Worm (Caenorhabditis elegans) whole organism, young adult: ENCODE results near the gene tsn-1.

Experiments used
- B0261.1 ChIP-seq: sonication (generic microtip); optimal IDR thresholded peaks from 2 replicates; lab custom pipeline; 2016; ENCODE audit warnings: mild to moderate bottlenecking, missing genetic modification characterization, moderate library complexity, missing compliant biosample characterization
- C06A6.2 ChIP-seq: fragments of 200-800 bp; sonication (Bioruptor generic); conservative IDR thresholded peaks from 2 replicates; pipeline ENCODE4 v1.3.6; 2022; ENCODE audit warnings: missing genetic modification characterization, missing compliant biosample characterization
- F10E7.11 ChIP-seq: sonication (generic microtip); optimal IDR thresholded peaks from 2 replicates; lab custom pipeline; 2017; ENCODE audit warnings: mild to moderate bottlenecking, missing genetic modification characterization, moderate library complexity, missing compliant biosample characterization
- F52B5.7 ChIP-seq: sonication (generic microtip); optimal IDR thresholded peaks from 2 replicates; lab custom pipeline; 2016; ENCODE audit warnings: mild to moderate bottlenecking, missing genetic modification characterization, missing compliant biosample characterization
- K11D2.4 ChIP-seq: fragments of 200-800 bp; sonication (Bioruptor generic); IDR thresholded peaks from 2 replicates; pipeline ENCODE4 v1.3.6; 2022; ENCODE audit warnings: missing genetic modification reagents, missing genetic modification characterization, missing compliant biosample characterization
- Y56A3A.18 ChIP-seq: fragments of 200-800 bp; sonication (Bioruptor generic); IDR thresholded peaks from 2 replicates; pipeline ENCODE4 v1.3.6; 2022; ENCODE audit warnings: missing genetic modification reagents, missing genetic modification characterization, missing compliant biosample characterization
- Y67H2A.10 ChIP-seq: fragments of 200-800 bp; sonication (Bioruptor generic); conservative IDR thresholded peaks from 2 replicates; pipeline ENCODE4 v1.3.6; 2022; ENCODE audit warnings: missing genetic modification reagents, missing genetic modification characterization, missing compliant biosample characterization
- Y79H2A.3 ChIP-seq: fragments of 200-800 bp; sonication (Bioruptor generic); conservative IDR thresholded peaks from 2 replicates; pipeline ENCODE4 v1.3.6; 2022; ENCODE audit warnings: missing genetic modification reagents, missing genetic modification characterization, missing compliant biosample characterization
- Y95B8A.8 ChIP-seq: fragments of 200-800 bp; sonication (Bioruptor generic); IDR thresholded peaks from 2 replicates; pipeline ENCODE4 v1.3.6; 2022; ENCODE audit warnings: missing genetic modification reagents, missing genetic modification characterization, missing compliant biosample characterization
- ZK185.1 ChIP-seq: sonication (generic microtip); optimal IDR thresholded peaks from 2 replicates; lab custom pipeline; 2016; ENCODE audit warnings: mild to moderate bottlenecking, missing genetic modification characterization, missing compliant biosample characterization; ENCODE audit not compliant: poor library complexity, severe bottlenecking
- ama-1 ChIP-seq, 3 experiments: fragments of 150-350 bp in 1 of 3; sonication (generic microtip) in 2 of 3; optimal IDR thresholded peaks; 2 replicates each; lab custom pipeline; 2014 to 2018; ENCODE audit warnings: missing biosample characterization in 2 of 3, missing genetic modification characterization in 2 of 3, missing genetic modification reagents in 2 of 3
- aptf-2 ChIP-seq: fragments of 200-800 bp; sonication (Bioruptor generic); conservative IDR thresholded peaks from 2 replicates; pipeline ENCODE4 v1.3.6; 2022; ENCODE audit warnings: missing genetic modification reagents, missing genetic modification characterization, missing compliant biosample characterization
- atf-7 ChIP-seq: sonication (generic microtip); optimal IDR thresholded peaks from 2 replicates; lab custom pipeline; 2017; ENCODE audit warnings: mild to moderate bottlenecking, missing genetic modification characterization, missing compliant biosample characterization
- attf-3 ChIP-seq: fragments of 200-800 bp; sonication (Bioruptor generic); conservative IDR thresholded peaks from 2 replicates; pipeline ENCODE4 v1.3.6; 2022; ENCODE audit warnings: missing genetic modification reagents, missing genetic modification characterization, missing compliant biosample characterization
- attf-5 ChIP-seq: fragments of 200-800 bp; sonication (Bioruptor generic); optimal IDR thresholded peaks from 2 replicates; lab custom pipeline; 2018; ENCODE audit warnings: mild to moderate bottlenecking, missing genetic modification characterization, missing compliant biosample characterization
- bed-1 ChIP-seq: fragments of 200-800 bp; sonication (Bioruptor generic); IDR thresholded peaks from 2 replicates; pipeline ENCODE4 v1.3.6; 2022; ENCODE audit warnings: missing genetic modification reagents, missing genetic modification characterization, missing compliant biosample characterization
- bed-2 ChIP-seq: fragments of 200-800 bp; sonication (Bioruptor generic); IDR thresholded peaks from 2 replicates; pipeline ENCODE4 v1.3.6; 2022; ENCODE audit warnings: missing genetic modification reagents, missing genetic modification characterization, missing compliant biosample characterization
- ceh-79 ChIP-seq: sonication (generic microtip); optimal IDR thresholded peaks from 2 replicates; lab custom pipeline; 2017; ENCODE audit warnings: mild to moderate bottlenecking, missing genetic modification characterization, missing compliant biosample characterization
- chd-7 ChIP-seq: sonication (generic microtip); optimal IDR thresholded peaks from 2 replicates; lab custom pipeline; 2016; ENCODE audit warnings: mild to moderate bottlenecking, missing genetic modification characterization, moderate library complexity, missing compliant biosample characterization
- die-1 ChIP-seq: sonication (generic microtip); optimal IDR thresholded peaks from 2 replicates; lab custom pipeline; 2016; ENCODE audit warnings: missing genotype, mild to moderate bottlenecking, missing genetic modification characterization, missing compliant biosample characterization
- dox-1 ChIP-seq: fragments of 200-800 bp; sonication (Bioruptor generic); IDR thresholded peaks from 2 replicates; pipeline ENCODE4 v1.3.6; 2022; ENCODE audit warnings: missing genetic modification reagents, missing genetic modification characterization, missing compliant biosample characterization
- egl-44 ChIP-seq: fragments of 200-800 bp; sonication (Bioruptor generic); IDR thresholded peaks from 2 replicates; pipeline ENCODE4 v1.3.6; 2022; ENCODE audit warnings: missing genetic modification reagents, missing genetic modification characterization, missing compliant biosample characterization
- ets-4 ChIP-seq: fragments of 200-800 bp; sonication (Bioruptor generic); optimal IDR thresholded peaks from 2 replicates; lab custom pipeline; 2018; ENCODE audit warnings: mild to moderate bottlenecking, missing genetic modification characterization, missing compliant biosample characterization
- fkh-3 ChIP-seq: sonication (generic microtip); optimal IDR thresholded peaks from 2 replicates; lab custom pipeline; 2016; ENCODE audit warnings: mild to moderate bottlenecking, missing genetic modification characterization, missing compliant biosample characterization
- hsf-1 ChIP-seq: fragments of 200-800 bp; sonication (Bioruptor generic); IDR thresholded peaks from 2 replicates; pipeline ENCODE4 v1.3.6; 2022; ENCODE audit warnings: missing genetic modification reagents, missing genetic modification characterization, missing compliant biosample characterization
- let-526 ChIP-seq: fragments of 200-800 bp; sonication (Bioruptor generic); IDR thresholded peaks from 2 replicates; pipeline ENCODE4 v1.3.6; 2022; ENCODE audit warnings: missing genetic modification reagents, missing genetic modification characterization, missing compliant biosample characterization
- lir-1 ChIP-seq: fragments of 200-800 bp; sonication (Bioruptor generic); conservative IDR thresholded peaks from 2 replicates; pipeline ENCODE4 v1.3.6; 2022; ENCODE audit warnings: missing genetic modification reagents, missing genetic modification characterization, missing compliant biosample characterization
- lsy-27 ChIP-seq: sonication (generic microtip); optimal IDR thresholded peaks from 2 replicates; lab custom pipeline; 2017; ENCODE audit warnings: missing genetic modification characterization, mild to moderate bottlenecking, missing compliant biosample characterization, antibody characterized with exemption, missing genotype, borderline replicate concordance; ENCODE audit not compliant: insufficient read depth
- madf-3 ChIP-seq: fragments of 200-800 bp; sonication (Bioruptor generic); IDR thresholded peaks from 2 replicates; pipeline ENCODE4 v1.3.6; 2022; ENCODE audit warnings: missing genetic modification reagents, missing genetic modification characterization, missing compliant biosample characterization
- madf-8 ChIP-seq: fragments of 200-800 bp; sonication (Bioruptor generic); conservative IDR thresholded peaks from 2 replicates; pipeline ENCODE4 v1.3.6; 2022; ENCODE audit warnings: missing genetic modification reagents, missing genetic modification characterization, missing compliant biosample characterization
- mcd-1 ChIP-seq: fragments of 200-800 bp; sonication (Bioruptor generic); IDR thresholded peaks from 2 replicates; pipeline ENCODE4 v1.3.6; 2022; ENCODE audit warnings: missing genetic modification reagents, missing genetic modification characterization, missing compliant biosample characterization
- mes-4 ChIP-seq: sonication (generic microtip); optimal IDR thresholded peaks from 2 replicates; lab custom pipeline; 2016; ENCODE audit warnings: missing genotype, missing genetic modification characterization, missing compliant biosample characterization
- nhr-80 ChIP-seq: sonication (generic microtip); optimal IDR thresholded peaks from 2 replicates; lab custom pipeline; 2016; ENCODE audit warnings: missing genetic modification characterization, missing compliant biosample characterization
- pbrm-1 ChIP-seq: fragments of 200-800 bp; sonication (Bioruptor generic); IDR thresholded peaks from 2 replicates; pipeline ENCODE4 v1.3.6; 2022; ENCODE audit warnings: missing genetic modification reagents, missing genetic modification characterization, missing compliant biosample characterization
- snpc-4 ChIP-seq, 5 experiments: fragments of 150-350 bp in 1 of 5; sonication (generic microtip) in 4 of 5; optimal IDR thresholded peaks; 2 replicates each; lab custom pipeline; 2014 to 2018; ENCODE audit warnings: missing genetic modification characterization in 5 of 5, missing biosample characterization in 3 of 5, antibody characterized with exemption in 2 of 5, mild to moderate bottlenecking in 2 of 5, missing compliant biosample characterization in 2 of 5, missing genotype in 2 of 5, moderate library complexity in 2 of 5, missing genetic modification reagents in 1 of 5
- somi-1 ChIP-seq: fragments of 200-800 bp; sonication (Bioruptor generic); optimal IDR thresholded peaks from 2 replicates; lab custom pipeline; 2018; ENCODE audit warnings: mild to moderate bottlenecking, missing genetic modification characterization, missing compliant biosample characterization
- tbx-9 ChIP-seq: sonication (generic microtip); optimal IDR thresholded peaks from 2 replicates; lab custom pipeline; 2016; ENCODE audit warnings: borderline replicate concordance, missing genetic modification characterization, inconsistent platforms, missing compliant biosample characterization
- unc-62 ChIP-seq: fragments of 150-350 bp; optimal IDR thresholded peaks from 2 replicates; lab custom pipeline; 2014; ENCODE audit warnings: missing biosample characterization, missing genetic modification reagents, missing genetic modification characterization
- xnd-1 ChIP-seq: sonication (generic microtip); optimal IDR thresholded peaks from 2 replicates; lab custom pipeline; 2016; ENCODE audit warnings: missing genotype, missing genetic modification reagents, missing genetic modification characterization, missing compliant biosample characterization
- zfh-2 ChIP-seq: fragments of 200-800 bp; sonication (Bioruptor generic); conservative IDR thresholded peaks from 2 replicates; pipeline ENCODE4 v1.3.6; 2022; ENCODE audit warnings: missing genetic modification reagents, missing genetic modification characterization, missing compliant biosample characterization
- ztf-18 ChIP-seq: sonication (generic microtip); optimal IDR thresholded peaks from 2 replicates; lab custom pipeline; 2016; ENCODE audit warnings: missing genotype, mild to moderate bottlenecking, missing genetic modification characterization, missing compliant biosample characterization
- ztf-25 ChIP-seq: fragments of 200-800 bp; sonication (Bioruptor generic); IDR thresholded peaks from 2 replicates; pipeline ENCODE4 v1.3.6; 2022; ENCODE audit warnings: missing genetic modification reagents, missing genetic modification characterization, missing compliant biosample characterization
- ztf-26 ChIP-seq: sonication (generic microtip); optimal IDR thresholded peaks from 2 replicates; lab custom pipeline; 2017; ENCODE audit warnings: missing genetic modification characterization, missing compliant biosample characterization

The tsn-1 gene

DNA sequence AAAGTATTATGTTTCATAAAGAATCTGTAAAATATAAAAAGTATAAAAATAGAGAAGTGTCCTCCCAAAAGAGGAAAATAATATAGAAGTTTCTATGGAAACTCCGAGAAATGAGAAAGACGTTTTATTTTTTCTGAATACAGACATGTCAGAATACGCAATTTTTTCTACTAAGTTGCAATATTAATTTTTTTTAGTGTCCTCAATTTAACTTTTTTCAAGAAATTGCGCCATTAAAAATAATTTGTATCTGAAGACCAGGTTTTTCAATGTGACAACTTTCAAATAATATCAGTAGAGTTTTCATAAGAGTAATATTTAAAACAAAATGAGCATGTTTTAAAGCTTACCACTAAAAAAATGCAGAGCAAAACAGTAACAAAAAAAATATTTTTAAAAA lies 39.0 kb upstream of the tsn-1 start, which contains the start of gene fut-5:
TSS of gene fut-5 (minus strand) at position 101 of the 400 bp plus-strand sequence.
- TF ChIP-seq tbx-9 (tag; lab: Kevin White, UChicago) (no peak), nhr-80 (tag; lab: Kevin White, UChicago) (no peak)
- TF ChIP-seq, all 124 proteins: peak for 0

DNA sequence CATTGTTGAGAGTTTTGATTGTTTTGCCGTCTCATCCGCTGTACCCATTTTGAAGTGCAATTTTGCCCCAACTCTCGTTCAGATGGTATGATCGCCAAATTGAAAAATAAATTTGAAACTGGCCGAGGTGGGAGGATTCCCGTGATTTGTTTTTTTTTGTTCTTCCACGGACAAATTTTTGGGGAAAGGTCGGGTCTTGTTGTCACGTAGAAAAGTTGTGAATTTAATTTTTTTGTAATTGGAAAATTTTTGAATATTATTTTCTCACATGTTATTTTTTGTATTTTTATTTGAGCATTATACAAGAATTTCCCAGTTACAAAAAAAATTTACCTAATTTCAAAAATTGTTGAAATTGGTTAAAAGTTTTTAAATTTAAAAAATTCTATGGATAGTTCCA lies 34.9 kb upstream of the tsn-1 start, which contains the start of gene T05A7.6:
TSS of gene T05A7.6 (minus strand) at position 101 of the 400 bp plus-strand sequence.
- no peak for TF ChIP-seq pbrm-1 (GFP tag; lab: Robert Waterston, UW)
- TF ChIP-seq mes-4 (tag; lab: Kevin White, UChicago): no peak
- TF ChIP-seq ztf-18 (tag; lab: Kevin White, UChicago): no peak
- TF ChIP-seq K11D2.4 (GFP tag; lab: Robert Waterston, UW): no peak
- TF ChIP-seq Y56A3A.18 (GFP tag; lab: Robert Waterston, UW): no peak
- no peak for TF ChIP-seq hsf-1 (GFP tag; lab: Robert Waterston, UW)
- TF ChIP-seq Y67H2A.10 (GFP tag; lab: Robert Waterston, UW): no peak
- no peak for TF ChIP-seq snpc-4 (GFP tag; optimal IDR thresholded peaks at IDR 0.05; lab: Kevin White, UChicago)
- no peak for TF ChIP-seq snpc-4 (tag; optimal IDR thresholded peaks at IDR 0.05; lab: Kevin White, UChicago)
- TF ChIP-seq chd-7 (tag; lab: Kevin White, UChicago): no peak
- no peak for TF ChIP-seq ZK185.1 (tag; lab: Kevin White, UChicago)
- TF ChIP-seq unc-62 (GFP tag; lab: Kevin White, UChicago): no peak
- TF ChIP-seq attf-3 (GFP tag; lab: Robert Waterston, UW): no peak
- TF ChIP-seq bed-1: no peak
- TF ChIP-seq aptf-2 (GFP tag; lab: Robert Waterston, UW): no peak
- TF ChIP-seq, all 124 proteins: peak for 0

DNA sequence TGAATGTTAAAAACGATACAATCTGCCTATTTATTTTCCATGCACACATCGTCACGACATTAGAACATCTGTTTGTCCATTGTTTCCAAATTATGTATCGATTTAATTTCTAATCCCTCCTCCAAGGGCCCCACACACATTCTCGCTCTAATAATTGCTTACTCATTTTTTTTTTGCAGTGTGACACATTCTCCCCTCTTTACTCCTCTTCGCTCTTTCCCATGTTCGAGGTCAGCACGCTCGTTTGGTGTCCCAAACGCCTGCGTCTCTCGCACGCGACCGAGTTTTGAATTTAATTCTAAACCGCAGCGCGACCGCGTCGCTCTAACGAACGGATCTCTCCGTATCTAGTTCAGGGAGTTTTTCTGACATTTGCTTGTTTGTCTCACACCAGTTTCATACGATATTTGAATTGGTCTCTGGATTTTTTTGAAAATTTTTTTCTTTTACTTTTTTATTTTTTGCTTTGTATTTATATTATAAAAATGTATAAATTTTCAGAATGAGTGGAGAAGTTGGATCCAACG lies 34.0 kb upstream of the tsn-1 start, which contains the start of the genes clec-140 and hmg-11:
TSS of gene clec-140 (plus strand) at position 477 of the 527 bp plus-strand sequence.
TSS of gene hmg-11 (plus strand) at position 502 of the 527 bp plus-strand sequence.
- TF ChIP-seq ceh-79 (tag; lab: Kevin White, UChicago): no peak
- 0 out of 2 replicates have a peak, but pooled peaks have one; percentile 29 for TF ChIP-seq madf-3 (GFP tag; lab: Robert Waterston, UW)
- TF ChIP-seq zfh-2 (GFP tag; lab: Robert Waterston, UW): 0 out of 2 replicates have a peak, but pooled peaks have one; percentile 31
- no peak for TF ChIP-seq madf-8 (GFP tag; lab: Robert Waterston, UW)
- TF ChIP-seq die-1 (tag; lab: Kevin White, UChicago): peak; percentile 7
- TF ChIP-seq mcd-1 (GFP tag; lab: Robert Waterston, UW): 0 out of 2 replicates have a peak, but pooled peaks have one; percentile 33
- no peak for TF ChIP-seq F52B5.7 (tag; lab: Kevin White, UChicago)
- TF ChIP-seq ets-4 (GFP tag; lab: Kevin White, UChicago): no peak
- no peak for TF ChIP-seq ztf-25 (GFP tag; lab: Robert Waterston, UW)
- no peak for TF ChIP-seq xnd-1 (tag; lab: Kevin White, UChicago)
- TF ChIP-seq lir-1 (GFP tag; lab: Robert Waterston, UW): no peak
- TF ChIP-seq dox-1 (GFP tag; lab: Robert Waterston, UW): peak; percentile 66
- no peak for TF ChIP-seq bed-2 (GFP tag; lab: Robert Waterston, UW)
- no peak for TF ChIP-seq let-526
- TF ChIP-seq tbx-9 (tag; lab: Kevin White, UChicago): no peak
- 0 out of 2 replicates have a peak, but pooled peaks have one; percentile 33 for TF ChIP-seq egl-44
- no peak for TF ChIP-seq Y79H2A.3 (GFP tag; lab: Robert Waterston, UW)
- TF ChIP-seq attf-3 (GFP tag; lab: Robert Waterston, UW): 0 out of 2 replicates have a peak, but pooled peaks have one; percentile 25
- TF ChIP-seq lsy-27 (tag; lab: Kevin White, UChicago): no peak
- TF ChIP-seq pbrm-1 (GFP tag; lab: Robert Waterston, UW): no peak
- no peak for TF ChIP-seq chd-7 (tag; lab: Kevin White, UChicago)
- TF ChIP-seq C06A6.2 (GFP tag; lab: Robert Waterston, UW): no peak
- peak; percentile 70 for TF ChIP-seq attf-5 (GFP tag; lab: Kevin White, UChicago)
- TF ChIP-seq Y95B8A.8 (GFP tag; lab: Robert Waterston, UW): no peak
- TF ChIP-seq atf-7 (tag; lab: Kevin White, UChicago): no peak
- TF ChIP-seq ama-1 (optimal IDR thresholded peaks at IDR 0.05; lab: Kevin White, UChicago): no peak
- no peak for TF ChIP-seq ama-1 (GFP tag; optimal IDR thresholded peaks at IDR 0.05; lab: Kevin White, UChicago)
- no peak for TF ChIP-seq B0261.1 (tag; lab: Kevin White, UChicago)
- TF ChIP-seq F10E7.11: no peak
- TF ChIP-seq fkh-3 (tag; lab: Kevin White, UChicago): no peak
- TF ChIP-seq somi-1 (GFP tag; lab: Kevin White, UChicago): no peak
- no peak for TF ChIP-seq ztf-26 (tag; lab: Kevin White, UChicago)
